Worm (Caenorhabditis elegans) whole organism, L4 larva: ENCODE results near the gene gst-12.

ENCODE experiments used
- F44E2.7 ChIP-seq: fragments of 200-800 bp; sonication (Bioruptor generic); IDR thresholded peaks from 2 replicates; pipeline ENCODE4 v2.1.2; 2022; ENCODE audit warnings: missing genetic modification characterization, missing compliant biosample characterization
- aha-1 ChIP-seq: fragments of 150-350 bp; peaks from one replicate; lab custom pipeline; 2014; ENCODE audit warnings: missing biosample characterization, missing genetic modification characterization
- ceh-82 ChIP-seq: sonication (generic microtip); optimal IDR thresholded peaks from 2 replicates; lab custom pipeline; 2017; ENCODE audit warnings: missing biosample characterization, missing genetic modification characterization
- ces-1 ChIP-seq: fragments of 150-350 bp; sonication (generic microtip); optimal IDR thresholded peaks from 4 replicates; lab custom pipeline; 2014; ENCODE audit warnings: missing biosample characterization, missing genetic modification reagents, missing genetic modification characterization
- dmd-8 ChIP-seq: fragments of 200-800 bp; sonication (Bioruptor generic); IDR thresholded peaks from 2 replicates; pipeline ENCODE4 v1.3.6; 2022; ENCODE audit warnings: missing genetic modification characterization, missing compliant biosample characterization
- mep-1 ChIP-seq: fragments of 150-350 bp; sonication (generic microtip); optimal IDR thresholded peaks from 3 replicates; lab custom pipeline; 2014; ENCODE audit warnings: missing biosample characterization, missing genetic modification characterization
- nhr-102 ChIP-seq: sonication (generic microtip); optimal IDR thresholded peaks from 2 replicates; lab custom pipeline; 2016; ENCODE audit warnings: mild to moderate bottlenecking, missing genetic modification characterization, moderate library complexity, missing compliant biosample characterization
- nhr-48 ChIP-seq: sonication (generic microtip); optimal IDR thresholded peaks from 2 replicates; lab custom pipeline; 2016; ENCODE audit warnings: mild to moderate bottlenecking, missing genetic modification characterization, missing compliant biosample characterization
- set-16 ChIP-seq: fragments of 200-800 bp; sonication (Bioruptor generic); IDR thresholded peaks from 2 replicates; pipeline ENCODE4 v1.3.6; 2022; ENCODE audit warnings: missing genetic modification reagents, missing genetic modification characterization, missing compliant biosample characterization
- snpc-4 ChIP-seq: fragments of 150-350 bp; optimal IDR thresholded peaks from 2 replicates; lab custom pipeline; 2014; ENCODE audit warnings: missing biosample characterization, missing genetic modification characterization
- ztf-7 ChIP-seq: fragments of 150-350 bp; optimal IDR thresholded peaks from 2 replicates; lab custom pipeline; 2014; ENCODE audit warnings: missing biosample characterization, missing genetic modification characterization

Gene gst-12

DNA sequence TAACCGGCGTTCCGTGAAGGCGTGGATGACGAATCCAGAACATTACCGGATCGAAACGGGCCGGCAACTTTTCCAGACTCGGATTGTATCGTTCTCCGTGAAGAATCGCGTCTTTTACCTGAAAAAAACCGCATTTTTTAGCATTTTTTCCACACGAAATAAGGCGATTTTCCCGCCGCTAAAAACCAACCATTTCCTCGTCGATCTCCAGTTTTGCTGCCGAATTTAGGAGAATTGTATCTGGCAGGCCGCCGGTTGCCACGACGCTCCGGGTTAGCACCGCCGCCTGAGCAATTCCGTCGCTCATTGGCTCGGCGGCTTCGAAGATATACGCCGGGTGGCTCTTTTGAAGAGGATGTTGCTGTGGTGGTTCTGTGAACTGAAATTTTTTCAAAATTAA is 43.5 kb downstream of the gst-12 start:
- TF ChIP-seq ceh-82 (tag; lab: Kevin White, UChicago) (no peak), nhr-102 (tag; lab: Kevin White, UChicago) (no peak), dmd-8 (GFP tag; lab: Robert Waterston, UW) (no peak), aha-1 (tag; lab: Kevin White, UChicago) (peak; percentile 91), snpc-4 (no peak), set-16 (GFP tag; lab: Robert Waterston, UW) (peak; percentile 60), mep-1 (tag; lab: Kevin White, UChicago) (no peak)
- TF ChIP-seq, all 104 proteins: peak for 2

DNA sequence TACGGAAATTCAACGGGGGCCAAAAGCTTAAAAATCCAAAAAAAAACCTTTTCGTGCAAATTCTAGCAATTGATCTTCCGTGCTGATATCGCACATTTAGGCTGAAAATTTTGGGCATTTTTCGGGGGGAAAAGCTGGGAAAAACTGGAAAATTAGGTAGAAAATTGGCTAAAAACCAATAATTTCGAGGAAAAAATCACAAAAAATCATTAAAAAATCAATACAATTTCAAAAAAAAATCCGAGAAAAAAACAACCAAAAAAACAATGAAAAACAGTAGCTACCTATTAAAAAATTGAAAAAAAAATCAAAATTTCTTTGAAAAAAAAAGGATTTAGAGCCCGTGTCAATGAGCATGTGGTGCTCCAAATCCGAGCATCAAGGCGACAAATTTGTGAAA is 50.0 kb downstream of the gst-12 start, which contains the start of gene Y48E1B.3:
Y48E1B.3 (minus strand) TSS at position 101 of the 400 bp plus-strand sequence.
- TF ChIP-seq nhr-48 (no peak), ces-1 (no peak), F44E2.7 (GFP tag; lab: Robert Waterston, UW) (no peak), ztf-7 (tag; lab: Kevin White, UChicago) (no peak)
